Fruit fly (Drosophila melanogaster) whole organism, embryonic: ENCODE measurements around the gene Shmt.

Experiments
- CG11093 ChIP-seq: fragments of 200-800 bp; sonication (Bioruptor generic); IDR thresholded peaks from 3 replicates; pipeline ENCODE4 v1.3.6; 2022; ENCODE audit warnings: missing biosample characterization, missing genetic modification characterization
- CG11504 ChIP-seq: fragments of 200-800 bp; sonication (Bioruptor generic); optimal IDR thresholded peaks from 3 replicates; lab custom pipeline; 2019; ENCODE audit warnings: missing biosample characterization, mild to moderate bottlenecking, missing genetic modification characterization, moderate library complexity
- CG11695 ChIP-seq: fragments of 200-800 bp; sonication (Bioruptor generic); IDR thresholded peaks from 3 replicates; pipeline ENCODE4 v1.3.6; 2022; ENCODE audit warnings: missing biosample characterization, missing genetic modification characterization
- CG12744 ChIP-seq: fragments of 200-800 bp; sonication (Bioruptor generic); optimal IDR thresholded peaks from 2 replicates; lab custom pipeline; 2016; ENCODE audit warnings: missing biosample characterization, missing genetic modification characterization
- CG12769 ChIP-seq: fragments of 200-800 bp; sonication (Bioruptor generic); optimal IDR thresholded peaks from 2 replicates; lab custom pipeline; 2019; ENCODE audit warnings: missing biosample characterization, mild to moderate bottlenecking, missing genetic modification characterization, moderate library complexity
- CG17612 ChIP-seq: fragments of 200-800 bp; sonication (Bioruptor generic); IDR thresholded peaks from 2 replicates; pipeline ENCODE4 v1.3.6; 2022; ENCODE audit warnings: missing biosample characterization, missing genetic modification characterization
- CG2116 ChIP-seq: fragments of 200-800 bp; sonication (Bioruptor generic); optimal IDR thresholded peaks from 3 replicates; lab custom pipeline; 2018; ENCODE audit warnings: missing biosample characterization, mild to moderate bottlenecking, missing genetic modification characterization
- CG2889 ChIP-seq: fragments of 200-800 bp; sonication (Bioruptor generic); IDR thresholded peaks from 3 replicates; pipeline ENCODE4 v1.3.6; 2022; ENCODE audit warnings: missing biosample characterization, missing genetic modification characterization
- CG30431 ChIP-seq: fragments of 200-800 bp; sonication (Bioruptor generic); optimal IDR thresholded peaks from 2 replicates; lab custom pipeline; 2017; ENCODE audit warnings: missing biosample characterization, missing genetic modification characterization
- CG31441 ChIP-seq: fragments of 200-800 bp; sonication (Bioruptor generic); IDR thresholded peaks from 2 replicates; pipeline ENCODE4 v1.3.6; 2022; ENCODE audit warnings: missing biosample characterization, missing genetic modification characterization
- CG3281 ChIP-seq: fragments of 200-800 bp; sonication (Bioruptor generic); optimal IDR thresholded peaks from 3 replicates; lab custom pipeline; 2017; ENCODE audit warnings: missing biosample characterization, mild to moderate bottlenecking, missing genetic modification characterization
- CG4282 ChIP-seq: fragments of 200-800 bp; sonication (Bioruptor generic); optimal IDR thresholded peaks from 2 replicates; lab custom pipeline; 2016; ENCODE audit warnings: missing biosample characterization, missing genetic modification characterization
- CG4360 ChIP-seq: fragments of 200-800 bp; sonication (Bioruptor generic); IDR thresholded peaks from 2 replicates; pipeline ENCODE4 v1.3.6; 2022; ENCODE audit warnings: missing biosample characterization, missing genetic modification characterization
- CG43689 ChIP-seq: fragments of 200-800 bp; sonication (Bioruptor generic); IDR thresholded peaks from 2 replicates; pipeline ENCODE4 v1.3.6; 2022; ENCODE audit warnings: missing biosample characterization, missing genetic modification characterization
- CG4707 ChIP-seq: fragments of 200-800 bp; sonication (Bioruptor generic); optimal IDR thresholded peaks from 2 replicates; lab custom pipeline; 2018; ENCODE audit warnings: missing biosample characterization, mild to moderate bottlenecking, missing genetic modification characterization, moderate library complexity
- CG6175 ChIP-seq: fragments of 200-800 bp; sonication (Bioruptor generic); IDR thresholded peaks from 3 replicates; pipeline ENCODE4 v1.3.6; 2022; ENCODE audit warnings: missing biosample characterization, missing genetic modification characterization
- CG6272 ChIP-seq: fragments of 200-800 bp; sonication (Bioruptor generic); IDR thresholded peaks from 2 replicates; pipeline ENCODE4 v1.3.6; 2022; ENCODE audit warnings: missing biosample characterization, missing genetic modification characterization
- CG7357 ChIP-seq: fragments of 200-800 bp; sonication (Bioruptor generic); IDR thresholded peaks from 3 replicates; pipeline ENCODE4 v1.3.6; 2022; ENCODE audit warnings: missing biosample characterization, missing genetic modification characterization
- Chrac-16 ChIP-seq: fragments of 200-800 bp; sonication (Bioruptor generic); optimal IDR thresholded peaks from 3 replicates; lab custom pipeline; 2016; ENCODE audit warnings: missing biosample characterization, missing genetic modification characterization
- D19B ChIP-seq: fragments of 200-800 bp; sonication (Bioruptor generic); optimal IDR thresholded peaks from 2 replicates; lab custom pipeline; 2017; ENCODE audit warnings: missing biosample characterization, mild to moderate bottlenecking, missing genetic modification characterization
- Dp ChIP-seq: fragments of 200-800 bp; sonication (Bioruptor generic); optimal IDR thresholded peaks from 2 replicates; lab custom pipeline; 2018; ENCODE audit warnings: missing biosample characterization, mild to moderate bottlenecking, missing genetic modification characterization, moderate library complexity
- Ets97D ChIP-seq: fragments of 200-800 bp; sonication (Bioruptor generic); optimal IDR thresholded peaks from 3 replicates; lab custom pipeline; 2016; ENCODE audit warnings: missing biosample characterization, missing genetic modification characterization
- GATAe ChIP-seq: fragments of 200-800 bp; sonication (Bioruptor generic); conservative IDR thresholded peaks from 2 replicates; pipeline ENCODE4 v1.3.6; 2022; ENCODE audit warnings: missing biosample characterization, missing genetic modification characterization
- HmgD ChIP-seq: fragments of 200-800 bp; sonication (Bioruptor generic); optimal IDR thresholded peaks from 3 replicates; lab custom pipeline; 2016; ENCODE audit warnings: missing biosample characterization, missing genetic modification characterization
- Hr78 ChIP-seq, 2 experiments: fragments of 200-800 bp in 1 of 2; fragments of >200 bp in 1 of 2; sonication (Bioruptor generic) in 1 of 2; optimal IDR thresholded peaks; 2 replicates each; lab custom pipeline; 2017 to 2019; ENCODE audit warnings: missing biosample characterization in 2 of 2, missing genetic modification characterization in 2 of 2, mild to moderate bottlenecking in 1 of 2, moderate library complexity in 1 of 2
- Max ChIP-seq: fragments of 200-800 bp; sonication (Bioruptor generic); optimal IDR thresholded peaks from 2 replicates; lab custom pipeline; 2016; ENCODE audit warnings: missing biosample characterization, mild to moderate bottlenecking, missing genetic modification characterization
- Oli ChIP-seq: fragments of 200-800 bp; sonication (Bioruptor generic); optimal IDR thresholded peaks from 2 replicates; lab custom pipeline; 2018; ENCODE audit warnings: missing biosample characterization, mild to moderate bottlenecking, missing genetic modification characterization, moderate library complexity
- Sox100B ChIP-seq: fragments of 200-800 bp; sonication (Bioruptor generic); optimal IDR thresholded peaks from 3 replicates; lab custom pipeline; 2018; ENCODE audit warnings: missing biosample characterization, mild to moderate bottlenecking, missing genetic modification characterization
- Xrp1 ChIP-seq: fragments of 200-800 bp; sonication (Bioruptor generic); IDR thresholded peaks from 2 replicates; pipeline ENCODE4 v1.3.6; 2022; ENCODE audit warnings: missing biosample characterization, missing genetic modification characterization
- ap ChIP-seq: fragments of 200-800 bp; sonication (Bioruptor generic); IDR thresholded peaks from 2 replicates; pipeline ENCODE4 v1.3.6; 2022; ENCODE audit warnings: missing biosample characterization, missing genetic modification characterization
- ase ChIP-seq: fragments of 200-800 bp; sonication (Bioruptor generic); IDR thresholded peaks from 3 replicates; pipeline ENCODE4 v1.3.6; 2022; ENCODE audit warnings: missing biosample characterization, missing genetic modification characterization
- ash1 ChIP-seq: fragments of 200-800 bp; sonication (Bioruptor generic); optimal IDR thresholded peaks from 2 replicates; lab custom pipeline; 2018; ENCODE audit warnings: missing biosample characterization, mild to moderate bottlenecking, missing genetic modification characterization
- ato ChIP-seq: fragments of 200-800 bp; sonication (Bioruptor generic); IDR thresholded peaks from 2 replicates; pipeline ENCODE4 v1.3.6; 2022; ENCODE audit warnings: missing biosample characterization, missing genetic modification characterization; ENCODE audit not compliant: partially characterized antibody
- bbx ChIP-seq: fragments of 200-800 bp; sonication (Bioruptor generic); IDR thresholded peaks from 2 replicates; pipeline ENCODE4 v1.3.6; 2022; ENCODE audit warnings: missing biosample characterization, missing genetic modification characterization; ENCODE audit not compliant: partially characterized antibody
- caup ChIP-seq: fragments of 200-800 bp; sonication (Bioruptor generic); optimal IDR thresholded peaks from 3 replicates; lab custom pipeline; 2017; ENCODE audit warnings: missing biosample characterization, mild to moderate bottlenecking, missing genetic modification characterization, moderate library complexity; ENCODE audit not compliant: severe bottlenecking
- chn ChIP-seq: fragments of 200-800 bp; sonication (Bioruptor generic); optimal IDR thresholded peaks from 2 replicates; lab custom pipeline; 2016; ENCODE audit warnings: missing biosample characterization, missing genetic modification characterization
- dpn ChIP-seq, 2 experiments: fragments of 200-800 bp; sonication (Bioruptor generic); optimal IDR thresholded peaks; 3 replicates each; lab custom pipeline; 2016; ENCODE audit warnings: missing biosample characterization in 2 of 2, missing genetic modification characterization in 2 of 2
- en ChIP-seq: fragments of 200-800 bp; sonication (Bioruptor generic); optimal IDR thresholded peaks from 2 replicates; lab custom pipeline; 2016; ENCODE audit warnings: missing biosample characterization, missing genetic modification characterization
- esg ChIP-seq: fragments of 200-800 bp; sonication (Bioruptor generic); conservative IDR thresholded peaks from 2 replicates; pipeline ENCODE4 v1.3.6; 2022; ENCODE audit warnings: missing biosample characterization, missing genetic modification characterization
- ftz-f1 ChIP-seq: fragments of 200-800 bp; sonication (Bioruptor generic); optimal IDR thresholded peaks from 2 replicates; lab custom pipeline; 2016; ENCODE audit warnings: missing biosample characterization, missing genetic modification characterization
- gt ChIP-seq: fragments of 200-800 bp; sonication (Bioruptor generic); IDR thresholded peaks from 2 replicates; pipeline ENCODE4 v1.3.6; 2022; ENCODE audit warnings: missing biosample characterization, missing genetic modification characterization
- lola ChIP-seq, 3 experiments: fragments of >200 bp in 2 of 3; fragments of 200-800 bp in 1 of 3; sonication (Bioruptor generic) in 1 of 3; optimal IDR thresholded peaks; 2 replicates each; lab custom pipeline; 2017 to 2019; ENCODE audit warnings: missing biosample characterization in 3 of 3, missing genetic modification characterization in 3 of 3, mild to moderate bottlenecking in 1 of 3, moderate library complexity in 1 of 3
- luna ChIP-seq: fragments of 200-800 bp; sonication (Bioruptor generic); optimal IDR thresholded peaks from 2 replicates; lab custom pipeline; 2016; ENCODE audit warnings: missing biosample characterization, missing genetic modification characterization
- seq ChIP-seq: fragments of 200-800 bp; sonication (Bioruptor generic); IDR thresholded peaks from 2 replicates; pipeline ENCODE4 v1.3.6; 2022; ENCODE audit warnings: missing biosample characterization, missing genetic modification characterization
- slbo ChIP-seq: fragments of 200-800 bp; sonication (Bioruptor generic); IDR thresholded peaks from 2 replicates; pipeline ENCODE4 v1.3.6; 2022; ENCODE audit warnings: missing biosample characterization, missing genetic modification characterization
- sug ChIP-seq: fragments of 200-800 bp; optimal IDR thresholded peaks from 2 replicates; lab custom pipeline; 2019; ENCODE audit warnings: missing biosample characterization, mild to moderate bottlenecking, missing genetic modification characterization, moderate library complexity
- twi ChIP-seq: fragments of 200-800 bp; optimal IDR thresholded peaks from 2 replicates; lab custom pipeline; 2019; ENCODE audit warnings: missing biosample characterization, mild to moderate bottlenecking, missing genetic modification characterization, moderate library complexity
- vnd ChIP-seq: fragments of 200-800 bp; sonication (Bioruptor generic); IDR thresholded peaks from 3 replicates; pipeline ENCODE4 v1.3.6; 2022; ENCODE audit warnings: missing biosample characterization, missing genetic modification characterization; ENCODE audit not compliant: partially characterized antibody
- vvl ChIP-seq: fragments of 200-800 bp; sonication (Bioruptor generic); IDR thresholded peaks from 2 replicates; pipeline ENCODE4 v1.3.6; 2022; ENCODE audit warnings: missing biosample characterization, missing genetic modification characterization

Shmt gene

DNA sequence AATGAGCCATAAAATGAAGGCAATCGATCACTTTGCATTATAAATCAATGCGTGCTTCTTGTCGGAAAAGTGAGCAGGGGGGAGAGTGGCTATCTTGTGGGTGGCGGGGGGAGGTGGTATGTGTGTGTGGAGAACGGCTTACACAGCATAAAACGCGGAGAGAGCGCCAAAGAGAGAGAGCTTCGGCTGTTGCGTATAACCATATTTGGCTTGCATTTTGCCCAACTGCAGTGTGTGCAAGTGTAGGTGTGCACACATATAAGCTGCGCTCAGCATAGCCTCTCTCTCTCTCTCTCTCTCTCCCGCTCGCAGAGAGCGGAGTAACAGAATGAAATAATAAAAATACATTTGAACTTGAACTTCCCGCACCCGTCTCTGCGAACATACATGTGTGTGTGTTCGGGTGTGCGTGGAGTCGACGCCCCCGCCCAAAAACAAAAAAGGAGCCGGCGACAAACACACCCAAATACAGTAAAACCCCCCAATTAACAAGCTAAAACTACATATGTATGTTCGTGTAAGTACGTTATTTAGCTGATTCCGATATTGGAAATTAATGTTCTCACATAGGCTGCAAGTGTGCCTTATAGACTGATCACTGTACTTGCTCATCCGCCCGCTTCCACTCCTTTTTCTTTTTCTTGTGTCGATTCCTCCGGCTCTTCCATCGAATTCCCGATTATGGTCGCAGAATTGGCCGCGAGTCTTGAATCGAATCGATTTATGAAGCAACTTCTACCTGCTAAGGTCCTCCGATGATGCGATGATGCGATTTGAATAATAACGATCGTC lies 29.6 kb downstream of the Shmt start (continued):
- peak; percentile 62; the same call in 1 of the 2 replicates for TF ChIP-seq Xrp1 (GFP tag; lab: Robert Waterston, UW)
- no peak for TF ChIP-seq Ets97D (GFP tag; lab: Kevin White, UChicago)
- TF ChIP-seq CG30431 (GFP tag; lab: Kevin White, UChicago), result no peak
- no peak for TF ChIP-seq CG12769
- TF ChIP-seq vnd (GFP tag; lab: Robert Waterston, UW), result 0 out of 3 replicates have a peak, but pooled peaks have one; percentile 13
- TF ChIP-seq en, result no peak
- TF ChIP-seq CG2116 (GFP tag; lab: Kevin White, UChicago), result no peak
- peak in 1 of 2 experiments; percentile 67 for TF ChIP-seq Hr78 (GFP tag; optimal IDR thresholded peaks at IDR 0.05; lab: Kevin White, UChicago)
- TF ChIP-seq Oli, result peak; percentile 10
- TF ChIP-seq CG43689 (GFP tag; lab: Robert Waterston, UW), result no peak
- no peak for TF ChIP-seq Dp (GFP tag; lab: Kevin White, UChicago)
- TF ChIP-seq lola (GFP tag; optimal IDR thresholded peaks at IDR 0.05; lab: Kevin White, UChicago), result peak in 1 of 3 experiments; percentile 30
- TF ChIP-seq CG4707 (GFP tag; lab: Kevin White, UChicago), result no peak
- TF ChIP-seq GATAe (GFP tag; lab: Robert Waterston, UW), result no peak
- no peak for TF ChIP-seq seq (GFP tag; lab: Robert Waterston, UW)
- peak; percentile 43; the same call in 1 of the 2 replicates for TF ChIP-seq slbo (GFP tag; lab: Robert Waterston, UW)
- no peak for TF ChIP-seq ato (GFP tag; lab: Robert Waterston, UW)
- no peak for TF ChIP-seq D19B (GFP tag; lab: Kevin White, UChicago)
- no peak; the same call in 1 of the 2 replicates for TF ChIP-seq vvl (GFP tag; lab: Robert Waterston, UW)
- TF ChIP-seq CG6272 (GFP tag; lab: Robert Waterston, UW), result no peak
- 0 out of 3 replicates have a peak, but pooled peaks have one; percentile 20 for TF ChIP-seq CG11695 (GFP tag; lab: Robert Waterston, UW)
- no peak for TF ChIP-seq Chrac-16 (GFP tag; lab: Kevin White, UChicago)
- no peak for TF ChIP-seq sug (tag; lab: Kevin White, UChicago)
- TF ChIP-seq gt (GFP tag; lab: Robert Waterston, UW), result no peak
- TF ChIP-seq twi (tag; lab: Kevin White, UChicago), result no peak
- peak in 1 of 2 experiments; percentile 7 for TF ChIP-seq dpn (GFP tag; optimal IDR thresholded peaks at IDR 0.05; lab: Kevin White, UChicago)
- TF ChIP-seq ase, result no peak
- no peak for TF ChIP-seq HmgD (GFP tag; lab: Kevin White, UChicago)
- no peak for TF ChIP-seq Sox100B
- TF ChIP-seq caup (GFP tag; lab: Kevin White, UChicago), result no peak
- peak; percentile 22 for TF ChIP-seq CG11504 (tag; lab: Kevin White, UChicago)
- TF ChIP-seq CG2889 (GFP tag; lab: Robert Waterston, UW), result no peak
- no peak for TF ChIP-seq bbx
- TF ChIP-seq ftz-f1 (GFP tag; lab: Kevin White, UChicago), result peak; percentile 18
- no peak for TF ChIP-seq CG4282 (GFP tag; lab: Kevin White, UChicago)
- no peak for TF ChIP-seq CG3281 (GFP tag; lab: Kevin White, UChicago)
- TF ChIP-seq ap (GFP tag; lab: Robert Waterston, UW), result no peak
- TF ChIP-seq Max (GFP tag; lab: Kevin White, UChicago), result no peak
- 0 out of 2 replicates have a peak, but pooled peaks have one; percentile 33 for TF ChIP-seq CG31441
- no peak for TF ChIP-seq esg (GFP tag; lab: Robert Waterston, UW)
- TF ChIP-seq CG4360, result no peak
- no peak for TF ChIP-seq CG17612 (GFP tag; lab: Robert Waterston, UW)
- peak; percentile 2 for TF ChIP-seq chn (GFP tag; lab: Kevin White, UChicago)
- TF ChIP-seq luna (GFP tag; lab: Kevin White, UChicago), result no peak
- TF ChIP-seq ash1, result no peak
- TF ChIP-seq CG11093, result no peak
- no peak for TF ChIP-seq CG6175 (GFP tag; lab: Robert Waterston, UW)
- TF ChIP-seq CG7357 (GFP tag; lab: Robert Waterston, UW), result 0 out of 3 replicates have a peak, but pooled peaks have one; percentile 13
- no peak for TF ChIP-seq CG12744
